Fruit fly (Drosophila melanogaster): ENCODE results near the gene Pa1.

dm6 chrX:11404247-11404646, 45.2 kb downstream of the Pa1 start:
- TF ChIP-seq psq (optimal IDR thresholded peaks at IDR 0.05) (no peak), pan (optimal IDR thresholded peaks at IDR 0.05) (no peak), EcR (GFP tag; optimal IDR thresholded peaks at IDR 0.05) (no peak), Dll (optimal IDR thresholded peaks at IDR 0.05) (no peak)

All from whole organism.